Fruit fly (Drosophila melanogaster) whole organism: Measurements from ENCODE around the gene CG6443.

Experiments
- CG8478 ChIP-seq: fragments of >200 bp; optimal IDR thresholded peaks from 2 replicates; lab custom pipeline; 2018; ENCODE audit warnings: inconsistent platforms
- Dll ChIP-seq: fragments of >200 bp; optimal IDR thresholded peaks from 2 replicates; lab custom pipeline; 2017
- EcR ChIP-seq, 2 experiments: fragments of >200 bp; optimal IDR thresholded peaks; 2 replicates each; lab custom pipeline; 2017; ENCODE audit warnings: missing biosample characterization in 2 of 2, missing genetic modification characterization in 2 of 2, missing genetic modification reagents in 2 of 2
- pan ChIP-seq: fragments of >200 bp; optimal IDR thresholded peaks from 2 replicates; lab custom pipeline; 2017
- psq ChIP-seq: fragments of >200 bp; optimal IDR thresholded peaks from 2 replicates; lab custom pipeline; 2017

dm6 chr2L:10721535-10721934, 7.2 kb upstream of the CG6443 start:
- TF ChIP-seq pan (lab: Kevin White, UChicago) (no peak), psq (lab: Kevin White, UChicago) (no peak), Dll (lab: Kevin White, UChicago) (no peak), EcR (GFP tag; optimal IDR thresholded peaks at IDR 0.05; lab: Kevin White, UChicago) (no peak), CG8478 (no peak)
